Fruit fly (Drosophila melanogaster) whole organism, embryonic: ENCODE results near the gene CG32313.
A peak's percentile ranks its signal among the peaks of the same experiment; 100 is the strongest.

Source experiments
- ATbp ChIP-seq: fragments of 200-800 bp; sonication (Bioruptor generic); optimal IDR thresholded peaks from 2 replicates; lab custom pipeline; 2017; ENCODE audit warnings: missing biosample characterization, mild to moderate bottlenecking, missing genetic modification characterization, missing genetic modification reagents
- Adf1 ChIP-seq: fragments of 200-800 bp; sonication (Bioruptor generic); IDR thresholded peaks from 2 replicates; pipeline ENCODE4 v1.3.6; 2022; ENCODE audit warnings: missing biosample characterization, missing genetic modification characterization
- B-H1 ChIP-seq: fragments of 200-800 bp; sonication (Bioruptor generic); IDR thresholded peaks from 3 replicates; pipeline ENCODE4 v1.3.6; 2022; ENCODE audit warnings: missing biosample characterization, missing genetic modification characterization
- CG10565 ChIP-seq: fragments of 200-800 bp; sonication (Bioruptor generic); optimal IDR thresholded peaks from 3 replicates; lab custom pipeline; 2016; ENCODE audit warnings: missing biosample characterization, mild to moderate bottlenecking, missing genetic modification characterization
- CG1233 ChIP-seq: fragments of 200-800 bp; sonication (Bioruptor generic); optimal IDR thresholded peaks from 4 replicates; lab custom pipeline; 2018; ENCODE audit warnings: missing biosample characterization, mild to moderate bottlenecking, missing genetic modification characterization
- CG12744 ChIP-seq: fragments of 200-800 bp; sonication (Bioruptor generic); optimal IDR thresholded peaks from 2 replicates; lab custom pipeline; 2016; ENCODE audit warnings: missing biosample characterization, missing genetic modification characterization
- CG13296 ChIP-seq: fragments of 200-800 bp; sonication (Bioruptor generic); optimal IDR thresholded peaks from 3 replicates; lab custom pipeline; 2018; ENCODE audit warnings: missing biosample characterization, mild to moderate bottlenecking, missing genetic modification characterization
- CG14860 ChIP-seq: fragments of 200-800 bp; sonication (Bioruptor generic); IDR thresholded peaks from 3 replicates; pipeline ENCODE4 v1.3.6; 2022; ENCODE audit warnings: missing biosample characterization, missing genetic modification characterization; ENCODE audit not compliant: partially characterized antibody
- CG1647 ChIP-seq: fragments of 200-800 bp; sonication (Bioruptor generic); optimal IDR thresholded peaks from 3 replicates; lab custom pipeline; 2016; ENCODE audit warnings: missing biosample characterization, missing genetic modification characterization
- CG18764 ChIP-seq: fragments of 200-800 bp; sonication (Bioruptor generic); optimal IDR thresholded peaks from 3 replicates; lab custom pipeline; 2016; ENCODE audit warnings: missing biosample characterization, missing genetic modification characterization
- CG2116 ChIP-seq: fragments of 200-800 bp; sonication (Bioruptor generic); optimal IDR thresholded peaks from 3 replicates; lab custom pipeline; 2018; ENCODE audit warnings: missing biosample characterization, mild to moderate bottlenecking, missing genetic modification characterization
- CG2199 ChIP-seq: fragments of 200-800 bp; sonication (Bioruptor generic); IDR thresholded peaks from 3 replicates; pipeline ENCODE4 v1.3.6; 2022; ENCODE audit warnings: missing biosample characterization, missing genetic modification characterization
- CG2202 ChIP-seq: fragments of 200-800 bp; sonication (Bioruptor generic); optimal IDR thresholded peaks from 2 replicates; lab custom pipeline; 2018; ENCODE audit warnings: missing biosample characterization, mild to moderate bottlenecking, missing genetic modification characterization
- CG2875 ChIP-seq: fragments of 200-800 bp; sonication (Bioruptor generic); optimal IDR thresholded peaks from 2 replicates; lab custom pipeline; 2017; ENCODE audit warnings: missing biosample characterization, mild to moderate bottlenecking, missing genetic modification characterization, missing genetic modification reagents
- CG30431 ChIP-seq: fragments of 200-800 bp; sonication (Bioruptor generic); optimal IDR thresholded peaks from 2 replicates; lab custom pipeline; 2017; ENCODE audit warnings: missing biosample characterization, missing genetic modification characterization
- CG31388 ChIP-seq: fragments of 200-800 bp; sonication (Bioruptor generic); optimal IDR thresholded peaks from 2 replicates; lab custom pipeline; 2016; ENCODE audit warnings: missing biosample characterization, missing genetic modification characterization
- CG4730 ChIP-seq: fragments of 200-800 bp; sonication (Bioruptor generic); IDR thresholded peaks from 2 replicates; pipeline ENCODE4 v1.3.6; 2022; ENCODE audit warnings: missing biosample characterization, missing genetic modification characterization
- CG7372 ChIP-seq: fragments of 200-800 bp; sonication (Bioruptor generic); IDR thresholded peaks from 2 replicates; pipeline ENCODE4 v1.3.6; 2022; ENCODE audit warnings: missing biosample characterization, missing genetic modification characterization
- CG7963 ChIP-seq: fragments of 200-800 bp; sonication (Bioruptor generic); IDR thresholded peaks from 3 replicates; pipeline ENCODE4 v1.3.6; 2022; ENCODE audit warnings: missing biosample characterization, missing genetic modification characterization; ENCODE audit not compliant: partially characterized antibody
- CG9609 ChIP-seq: fragments of 200-800 bp; sonication (Bioruptor generic); optimal IDR thresholded peaks from 3 replicates; lab custom pipeline; 2016; ENCODE audit warnings: missing biosample characterization, missing genetic modification characterization
- CG9797 ChIP-seq: fragments of 200-800 bp; sonication (Bioruptor generic); optimal IDR thresholded peaks from 3 replicates; lab custom pipeline; 2018; ENCODE audit warnings: missing biosample characterization, mild to moderate bottlenecking, missing genetic modification characterization
- Dref ChIP-seq: fragments of 200-800 bp; sonication (Bioruptor generic); IDR thresholded peaks from 2 replicates; pipeline ENCODE4 v1.3.6; 2022; ENCODE audit warnings: missing biosample characterization, missing genetic modification characterization
- Fer3 ChIP-seq: fragments of 200-800 bp; sonication (Bioruptor generic); optimal IDR thresholded peaks from 2 replicates; lab custom pipeline; 2018; ENCODE audit warnings: missing biosample characterization, mild to moderate bottlenecking, missing genetic modification characterization, moderate library complexity
- H15 ChIP-seq: fragments of 200-800 bp; sonication (Bioruptor generic); IDR thresholded peaks from 3 replicates; pipeline ENCODE4 v1.3.6; 2022; ENCODE audit warnings: missing biosample characterization, missing genetic modification characterization
- HLH54F ChIP-seq: fragments of 200-800 bp; sonication (Bioruptor generic); optimal IDR thresholded peaks from 3 replicates; lab custom pipeline; 2016; ENCODE audit warnings: missing biosample characterization, missing genetic modification characterization
- Hand ChIP-seq: fragments of 200-800 bp; sonication (Bioruptor generic); optimal IDR thresholded peaks from 2 replicates; lab custom pipeline; 2017; ENCODE audit warnings: mild to moderate bottlenecking, missing biosample characterization, missing genetic modification reagents, missing genetic modification characterization
- Kr ChIP-seq: fragments of 200-800 bp; sonication (Bioruptor generic); optimal IDR thresholded peaks from 2 replicates; lab custom pipeline; 2017; ENCODE audit warnings: missing biosample characterization, mild to moderate bottlenecking, missing genetic modification characterization
- Med ChIP-seq: fragments of 200-800 bp; sonication (Bioruptor generic); peaks from one replicate; lab custom pipeline; 2016; ENCODE audit warnings: missing biosample characterization, missing genetic modification characterization, mild to moderate bottlenecking, inconsistent platforms, moderate library complexity
- Sox100B ChIP-seq: fragments of 200-800 bp; sonication (Bioruptor generic); optimal IDR thresholded peaks from 3 replicates; lab custom pipeline; 2018; ENCODE audit warnings: missing biosample characterization, mild to moderate bottlenecking, missing genetic modification characterization
- Sry-δ ChIP-seq: fragments of 200-800 bp; sonication (Bioruptor generic); optimal IDR thresholded peaks from 2 replicates; lab custom pipeline; 2016; ENCODE audit warnings: missing biosample characterization, missing genetic modification characterization
- Ssrp ChIP-seq: fragments of 200-800 bp; sonication (Bioruptor generic); optimal IDR thresholded peaks from 2 replicates; lab custom pipeline; 2018; ENCODE audit warnings: missing biosample characterization, mild to moderate bottlenecking, missing genetic modification characterization, moderate library complexity
- TFAM ChIP-seq: fragments of 200-800 bp; sonication (Bioruptor generic); optimal IDR thresholded peaks from 2 replicates; lab custom pipeline; 2017; ENCODE audit warnings: missing biosample characterization, missing genetic modification characterization, inconsistent platforms
- az2 ChIP-seq: fragments of 200-800 bp; sonication (Bioruptor generic); optimal IDR thresholded peaks from 3 replicates; lab custom pipeline; 2016; ENCODE audit warnings: missing biosample characterization, missing genetic modification characterization
- br ChIP-seq: fragments of >200 bp; optimal IDR thresholded peaks from 2 replicates; lab custom pipeline; 2017
- dan ChIP-seq: fragments of 200-800 bp; sonication (Bioruptor generic); IDR thresholded peaks from 2 replicates; pipeline ENCODE4 v1.3.6; 2022; ENCODE audit warnings: missing biosample characterization, missing genetic modification characterization
- disco-r ChIP-seq: fragments of 200-800 bp; sonication (Bioruptor generic); optimal IDR thresholded peaks from 2 replicates; lab custom pipeline; 2016; ENCODE audit warnings: missing biosample characterization, missing genetic modification characterization
- ems ChIP-seq: fragments of 200-800 bp; sonication (Bioruptor generic); optimal IDR thresholded peaks from 3 replicates; lab custom pipeline; 2016; ENCODE audit warnings: missing biosample characterization, missing genetic modification characterization
- ewg ChIP-seq: fragments of 200-800 bp; sonication (Bioruptor generic); optimal IDR thresholded peaks from 3 replicates; lab custom pipeline; 2017; ENCODE audit warnings: mild to moderate bottlenecking, missing biosample characterization, missing genetic modification reagents, missing genetic modification characterization
- gfzf ChIP-seq: fragments of 200-800 bp; sonication (Bioruptor generic); optimal IDR thresholded peaks from 2 replicates; lab custom pipeline; 2016; ENCODE audit warnings: missing biosample characterization, mild to moderate bottlenecking, missing genetic modification characterization, moderate library complexity
- her ChIP-seq: fragments of 200-800 bp; sonication (Bioruptor generic); optimal IDR thresholded peaks from 2 replicates; lab custom pipeline; 2016; ENCODE audit warnings: missing biosample characterization, missing genetic modification characterization
- jumu ChIP-seq: fragments of 200-800 bp; sonication (Bioruptor generic); optimal IDR thresholded peaks from 3 replicates; lab custom pipeline; 2016; ENCODE audit warnings: missing biosample characterization, missing genetic modification characterization
- kay ChIP-seq: fragments of 200-800 bp; sonication (Bioruptor generic); optimal IDR thresholded peaks from 2 replicates; lab custom pipeline; 2016; ENCODE audit warnings: missing biosample characterization, missing genetic modification characterization
- ken ChIP-seq: fragments of 200-800 bp; sonication (Bioruptor generic); IDR thresholded peaks from 3 replicates; pipeline ENCODE4 v1.3.6; 2022; ENCODE audit warnings: missing biosample characterization, missing genetic modification characterization
- lbe ChIP-seq: fragments of 200-800 bp; sonication (Bioruptor generic); optimal IDR thresholded peaks from 2 replicates; lab custom pipeline; 2016; ENCODE audit warnings: missing biosample characterization, mild to moderate bottlenecking, missing genetic modification characterization
- lov ChIP-seq, 2 experiments: fragments of 200-800 bp in 1 of 2; fragments of >200 bp in 1 of 2; sonication (Bioruptor generic) in 1 of 2; IDR thresholded peaks in 1 of 2; optimal IDR thresholded peaks in 1 of 2; 2 replicates in 1 of 2; 3 replicates in 1 of 2; pipeline versions ENCODE4 v1.3.6 to Lab custom; 2017 to 2022; ENCODE audit warnings: missing biosample characterization in 1 of 2, missing genetic modification characterization in 1 of 2
- pfk ChIP-seq: fragments of 200-800 bp; sonication (Bioruptor generic); optimal IDR thresholded peaks from 2 replicates; lab custom pipeline; 2018; ENCODE audit warnings: missing biosample characterization, mild to moderate bottlenecking, missing genetic modification characterization, moderate library complexity
- shn ChIP-seq: fragments of 200-800 bp; sonication (Bioruptor generic); optimal IDR thresholded peaks from 3 replicates; lab custom pipeline; 2016; ENCODE audit warnings: missing biosample characterization, missing genetic modification characterization
- so ChIP-seq: fragments of 200-800 bp; sonication (Bioruptor generic); IDR thresholded peaks from 3 replicates; pipeline ENCODE4 v1.3.6; 2022; ENCODE audit warnings: missing biosample characterization, missing genetic modification characterization
- ssp ChIP-seq: fragments of 200-800 bp; sonication (Bioruptor generic); IDR thresholded peaks from 2 replicates; pipeline ENCODE4 v1.3.6; 2022; ENCODE audit warnings: missing biosample characterization, missing genetic modification characterization
- tap ChIP-seq: fragments of 200-800 bp; optimal IDR thresholded peaks from 3 replicates; lab custom pipeline; 2019; ENCODE audit warnings: missing biosample characterization, mild to moderate bottlenecking, missing genetic modification characterization, moderate library complexity
- trh ChIP-seq: fragments of 200-800 bp; sonication (Bioruptor generic); optimal IDR thresholded peaks from 2 replicates; lab custom pipeline; 2016; ENCODE audit warnings: missing biosample characterization, missing genetic modification characterization
- twi ChIP-seq: fragments of 200-800 bp; optimal IDR thresholded peaks from 2 replicates; lab custom pipeline; 2019; ENCODE audit warnings: missing biosample characterization, mild to moderate bottlenecking, missing genetic modification characterization, moderate library complexity
- wdn ChIP-seq: fragments of 200-800 bp; sonication (Bioruptor generic); IDR thresholded peaks from 2 replicates; pipeline ENCODE4 v1.3.6; 2022; ENCODE audit warnings: missing biosample characterization, missing genetic modification characterization

The CG32313 gene

dm6 chr3L:1496408-1496807 lies 49.1 kb downstream of the CG32313 start, which contains the start of gene CG12084 (continued):
- TF ChIP-seq kay (GFP tag; lab: Kevin White, UChicago) = no peak
- TF ChIP-seq CG13296 (GFP tag; lab: Kevin White, UChicago) = no peak
- TF ChIP-seq ken = no peak
- TF ChIP-seq tap (tag; lab: Kevin White, UChicago) = no peak
- no peak for TF ChIP-seq CG4730 (GFP tag; lab: Robert Waterston, UW)
- TF ChIP-seq CG30431 (GFP tag; lab: Kevin White, UChicago) = no peak
- no peak for TF ChIP-seq jumu (GFP tag; lab: Kevin White, UChicago)
- TF ChIP-seq ATbp (GFP tag; lab: Kevin White, UChicago) = peak; percentile 83
- no peak for TF ChIP-seq H15 (GFP tag; lab: Robert Waterston, UW)
- TF ChIP-seq ssp (GFP tag; lab: Robert Waterston, UW) = no peak
- no peak for TF ChIP-seq CG7372 (GFP tag; lab: Robert Waterston, UW)
- no peak for TF ChIP-seq CG2202 (tag; lab: Kevin White, UChicago)
- TF ChIP-seq ems (GFP tag; lab: Kevin White, UChicago) = no peak
- TF ChIP-seq trh (GFP tag; lab: Kevin White, UChicago) = no peak
- no peak for TF ChIP-seq wdn (GFP tag; lab: Robert Waterston, UW)
- TF ChIP-seq ewg (GFP tag; lab: Kevin White, UChicago) = no peak
- no peak for TF ChIP-seq B-H1 (GFP tag; lab: Robert Waterston, UW)
- no peak for TF ChIP-seq dan
- TF ChIP-seq shn = no peak
- TF ChIP-seq Fer3 (tag; lab: Kevin White, UChicago) = no peak
- no peak for TF ChIP-seq so
- no peak for TF ChIP-seq CG31388
- TF ChIP-seq lbe = no peak
- TF ChIP-seq CG12744 (GFP tag; lab: Kevin White, UChicago) = no peak
- TF ChIP-seq br (lab: Kevin White, UChicago) = no peak
- no peak for TF ChIP-seq Kr
- TF ChIP-seq lov (optimal IDR thresholded peaks at IDR 0.05; lab: Kevin White, UChicago) = no peak
- TF ChIP-seq lov (GFP tag; IDR thresholded peaks at IDR 0.05; lab: Robert Waterston, UW) = no peak
- TF ChIP-seq CG2116 (GFP tag; lab: Kevin White, UChicago) = no peak
- TF ChIP-seq gfzf (GFP tag; lab: Kevin White, UChicago) = peak; percentile 96
- peak; percentile 87 for TF ChIP-seq CG9797 (GFP tag; lab: Kevin White, UChicago)
- no peak for TF ChIP-seq Ssrp (tag; lab: Kevin White, UChicago)
- TF ChIP-seq twi (tag; lab: Kevin White, UChicago) = no peak
- no peak for TF ChIP-seq Sox100B (GFP tag; lab: Kevin White, UChicago)
- no peak for TF ChIP-seq CG9609 (GFP tag; lab: Kevin White, UChicago)
- no peak for TF ChIP-seq CG10565 (GFP tag; lab: Kevin White, UChicago)
- peak; percentile 21 for TF ChIP-seq Med
- TF ChIP-seq CG14860 (GFP tag; lab: Robert Waterston, UW) = no peak
- TF ChIP-seq Dref (GFP tag; lab: Robert Waterston, UW) = no peak
- no peak for TF ChIP-seq CG18764 (GFP tag; lab: Kevin White, UChicago)
- no peak for TF ChIP-seq CG7963 (GFP tag; lab: Robert Waterston, UW)
- no peak for TF ChIP-seq az2 (GFP tag; lab: Kevin White, UChicago)
- no peak for TF ChIP-seq pfk (GFP tag; lab: Kevin White, UChicago)
- TF ChIP-seq HLH54F (GFP tag; lab: Kevin White, UChicago) = no peak
- peak; percentile 13 for TF ChIP-seq her (GFP tag; lab: Kevin White, UChicago)
- TF ChIP-seq Hand (GFP tag; lab: Kevin White, UChicago) = no peak
- TF ChIP-seq TFAM (GFP tag; lab: Kevin White, UChicago) = no peak
- no peak for TF ChIP-seq Adf1 (GFP tag; lab: Robert Waterston, UW)
- TF ChIP-seq CG2199 (GFP tag; lab: Robert Waterston, UW) = no peak
- peak; percentile 21 for TF ChIP-seq Sry-δ
- TF ChIP-seq disco-r (GFP tag; lab: Kevin White, UChicago) = no peak
- no peak for TF ChIP-seq CG1233
- TF ChIP-seq CG2875 = no peak
- TF ChIP-seq CG1647 = no peak
